Fruit fly (Drosophila melanogaster): ENCODE data around the gene pim.

DNA sequence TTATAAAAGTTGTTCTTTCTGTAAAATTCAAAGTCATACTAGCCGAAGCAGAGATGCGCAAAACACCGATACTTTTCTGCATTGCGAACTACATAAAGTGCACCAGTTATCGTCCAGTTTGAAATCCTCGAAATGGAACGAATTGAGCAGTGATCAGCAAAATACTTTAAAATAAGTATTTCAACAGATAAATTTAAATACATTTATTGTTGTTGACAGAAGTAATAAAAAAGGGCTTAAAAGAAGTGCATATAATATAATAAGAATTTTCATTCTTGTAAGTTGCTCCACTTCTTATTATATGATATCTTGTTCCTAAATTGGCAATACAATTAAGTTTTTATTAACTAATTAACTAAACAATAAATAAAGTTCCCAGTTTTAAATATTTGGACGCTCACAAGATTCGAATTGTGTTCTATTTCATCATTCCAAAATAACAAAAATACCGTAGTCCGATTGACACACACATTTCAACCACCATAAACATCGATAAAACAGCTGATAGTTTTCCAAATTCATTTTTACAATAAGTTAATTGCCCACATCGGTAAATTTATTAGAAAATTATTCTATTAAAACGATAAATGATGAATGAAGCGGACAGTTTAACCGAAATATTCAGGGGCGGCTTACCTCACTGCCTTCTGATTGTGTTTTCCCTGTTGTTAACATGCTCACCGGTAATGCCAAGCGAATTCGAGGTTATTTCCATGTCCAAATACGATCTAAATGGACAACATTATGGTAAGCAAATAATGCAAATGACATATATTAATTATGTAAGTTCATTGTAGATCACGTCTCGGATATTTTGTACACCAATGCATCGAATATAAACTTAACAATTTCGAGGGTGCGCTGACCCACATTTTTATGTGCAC lies 48.2 kb upstream of the pim start, which contains the start of the genes Usp14 and CG4972:
- TF ChIP-seq Myc (optimal IDR thresholded peaks at IDR 0.05), result no peak
- TF ChIP-seq usp (GFP tag; optimal IDR thresholded peaks at IDR 0.05), result no peak
- no peak for TF ChIP-seq Jra (GFP tag; optimal IDR thresholded peaks at IDR 0.05)
- no peak for TF ChIP-seq foxo (GFP tag; optimal IDR thresholded peaks at IDR 0.05)
- no peak for TF ChIP-seq ey (GFP tag; optimal IDR thresholded peaks at IDR 0.05)
- no peak for TF ChIP-seq Hr83 (GFP tag; optimal IDR thresholded peaks at IDR 0.05; ENCODE audit: poor library complexity, severe bottlenecking)
- no peak for TF ChIP-seq jim (GFP tag; optimal IDR thresholded peaks at IDR 0.05)

All from whole organism, wandering third instar larva.